Worm (Caenorhabditis elegans) whole organism, late embryonic: ENCODE data around the gene H12I13.6.
A peak's percentile ranks its signal among the peaks of the same experiment; 100 is the strongest.

Experiments
- C08G9.2 ChIP-seq: sonication (generic microtip); optimal IDR thresholded peaks from 2 replicates; lab custom pipeline; 2016; ENCODE audit warnings: mild to moderate bottlenecking, missing genetic modification characterization, moderate library complexity, missing compliant biosample characterization
- K02D7.2 ChIP-seq: sonication (generic microtip); optimal IDR thresholded peaks from 2 replicates; lab custom pipeline; 2017; ENCODE audit warnings: mild to moderate bottlenecking, missing genetic modification characterization, missing compliant biosample characterization
- K09A11.1 ChIP-seq: sonication (generic microtip); optimal IDR thresholded peaks from 2 replicates; lab custom pipeline; 2017; ENCODE audit warnings: antibody characterized with exemption, mild to moderate bottlenecking, missing genetic modification characterization, missing compliant biosample characterization; ENCODE audit not compliant: insufficient read depth
- T23F11.4 ChIP-seq: fragments of 200-800 bp; sonication (Bioruptor generic); optimal IDR thresholded peaks from 2 replicates; lab custom pipeline; 2018; ENCODE audit warnings: mild to moderate bottlenecking, missing genetic modification characterization, missing compliant biosample characterization
- ceh-14 ChIP-seq: sonication (generic microtip); optimal IDR thresholded peaks from 2 replicates; lab custom pipeline; 2016; ENCODE audit warnings: missing genotype, missing genetic modification characterization, missing compliant biosample characterization
- ceh-18 ChIP-seq: sonication (generic microtip); optimal IDR thresholded peaks from 2 replicates; lab custom pipeline; 2016; ENCODE audit warnings: missing genetic modification characterization, missing compliant biosample characterization
- ceh-24 ChIP-seq: sonication (generic microtip); optimal IDR thresholded peaks from 2 replicates; lab custom pipeline; 2016; ENCODE audit warnings: mild to moderate bottlenecking, missing genetic modification characterization, missing compliant biosample characterization
- ceh-30 ChIP-seq: fragments of 150-350 bp; optimal IDR thresholded peaks from 2 replicates; lab custom pipeline; 2014; ENCODE audit warnings: missing biosample characterization, missing genetic modification characterization
- ceh-31 ChIP-seq: sonication (generic microtip); optimal IDR thresholded peaks from 2 replicates; lab custom pipeline; 2016; ENCODE audit warnings: missing genetic modification characterization, missing compliant biosample characterization
- ceh-34 ChIP-seq: sonication (generic microtip); optimal IDR thresholded peaks from 2 replicates; lab custom pipeline; 2016; ENCODE audit warnings: mild to moderate bottlenecking, missing genetic modification characterization, missing compliant biosample characterization
- ceh-48 ChIP-seq: sonication (generic microtip); optimal IDR thresholded peaks from 2 replicates; lab custom pipeline; 2016; ENCODE audit warnings: missing genetic modification characterization, inconsistent platforms, missing compliant biosample characterization
- ceh-6 ChIP-seq: fragments of 200-800 bp; sonication (Bioruptor generic); optimal IDR thresholded peaks from 2 replicates; lab custom pipeline; 2018; ENCODE audit warnings: mild to moderate bottlenecking, missing genetic modification characterization, missing compliant biosample characterization
- ceh-9 ChIP-seq: sonication (generic microtip); optimal IDR thresholded peaks from 2 replicates; lab custom pipeline; 2016; ENCODE audit warnings: mild to moderate bottlenecking, missing genetic modification characterization, inconsistent platforms, missing compliant biosample characterization
- dve-1 ChIP-seq: sonication (generic microtip); optimal IDR thresholded peaks from 2 replicates; lab custom pipeline; 2017; ENCODE audit warnings: antibody characterized with exemption, mild to moderate bottlenecking, missing genetic modification characterization, missing compliant biosample characterization
- ets-4 ChIP-seq: sonication (generic microtip); optimal IDR thresholded peaks from 2 replicates; lab custom pipeline; 2016; ENCODE audit warnings: missing genetic modification characterization, missing compliant biosample characterization
- fkh-10 ChIP-seq: fragments of 150-350 bp; optimal IDR thresholded peaks from 2 replicates; lab custom pipeline; 2014; ENCODE audit warnings: missing biosample characterization, missing genetic modification reagents, missing genetic modification characterization
- fkh-6 ChIP-seq: sonication (generic microtip); optimal IDR thresholded peaks from 2 replicates; lab custom pipeline; 2016; ENCODE audit warnings: missing genetic modification characterization, missing compliant biosample characterization
- gmeb-2 ChIP-seq: sonication (generic microtip); optimal IDR thresholded peaks from 2 replicates; lab custom pipeline; 2016; ENCODE audit warnings: missing genetic modification characterization, inconsistent platforms, missing compliant biosample characterization
- hlh-6 ChIP-seq: sonication (generic microtip); optimal IDR thresholded peaks from 2 replicates; lab custom pipeline; 2016; ENCODE audit warnings: missing genotype, missing genetic modification characterization, missing compliant biosample characterization
- hlh-8 ChIP-seq: sonication (generic microtip); optimal IDR thresholded peaks from 2 replicates; lab custom pipeline; 2016; ENCODE audit warnings: missing genotype, missing genetic modification characterization, missing compliant biosample characterization
- madf-2 ChIP-seq: sonication (generic microtip); optimal IDR thresholded peaks from 2 replicates; lab custom pipeline; 2017; ENCODE audit warnings: missing genetic modification characterization, missing compliant biosample characterization
- nhr-232 ChIP-seq: sonication (generic microtip); optimal IDR thresholded peaks from 2 replicates; lab custom pipeline; 2016; ENCODE audit warnings: missing genetic modification characterization, missing compliant biosample characterization
- odd-2 ChIP-seq: sonication (generic microtip); optimal IDR thresholded peaks from 2 replicates; lab custom pipeline; 2017; ENCODE audit warnings: antibody characterized with exemption, mild to moderate bottlenecking, missing genetic modification characterization, missing compliant biosample characterization
- pag-3 ChIP-seq: sonication (generic microtip); optimal IDR thresholded peaks from 2 replicates; lab custom pipeline; 2016; ENCODE audit warnings: missing compliant biosample characterization, missing genetic modification characterization, borderline replicate concordance
- pat-9 ChIP-seq: fragments of 200-800 bp; sonication (Bioruptor generic); optimal IDR thresholded peaks from 2 replicates; lab custom pipeline; 2018; ENCODE audit warnings: mild to moderate bottlenecking, missing genetic modification characterization, moderate library complexity, missing compliant biosample characterization
- pha-2 ChIP-seq: sonication (generic microtip); optimal IDR thresholded peaks from 2 replicates; lab custom pipeline; 2017; ENCODE audit warnings: mild to moderate bottlenecking, missing genetic modification characterization, missing compliant biosample characterization
- pha-4 ChIP-seq: fragments of 150-350 bp; optimal IDR thresholded peaks from 2 replicates; lab custom pipeline; 2018; ENCODE audit warnings: missing biosample characterization, missing genetic modification reagents, missing genetic modification characterization
- pqm-1 ChIP-seq: sonication (generic microtip); optimal IDR thresholded peaks from 2 replicates; lab custom pipeline; 2016; ENCODE audit warnings: missing genetic modification characterization, missing compliant biosample characterization
- pros-1 ChIP-seq: fragments of 150-350 bp; optimal IDR thresholded peaks from 2 replicates; lab custom pipeline; 2014; ENCODE audit warnings: missing biosample characterization, missing genetic modification reagents, missing genetic modification characterization
- ref-2 ChIP-seq: sonication (generic microtip); optimal IDR thresholded peaks from 2 replicates; lab custom pipeline; 2016; ENCODE audit warnings: missing genetic modification characterization, missing compliant biosample characterization
- rnt-1 ChIP-seq: sonication (generic microtip); optimal IDR thresholded peaks from 2 replicates; lab custom pipeline; 2016; ENCODE audit warnings: missing genetic modification characterization, missing compliant biosample characterization
- sdc-2 ChIP-seq: sonication (generic microtip); optimal IDR thresholded peaks from 2 replicates; lab custom pipeline; 2016; ENCODE audit warnings: missing genotype, missing genetic modification characterization, missing compliant biosample characterization
- sox-4 ChIP-seq: sonication (generic microtip); optimal IDR thresholded peaks from 2 replicates; lab custom pipeline; 2017; ENCODE audit warnings: mild to moderate bottlenecking, missing genetic modification characterization, inconsistent platforms, missing compliant biosample characterization
- unc-42 ChIP-seq: sonication (generic microtip); optimal IDR thresholded peaks from 2 replicates; lab custom pipeline; 2016; ENCODE audit warnings: missing genotype, missing genetic modification characterization, missing compliant biosample characterization
- ztf-16 ChIP-seq: sonication (generic microtip); optimal IDR thresholded peaks from 2 replicates; lab custom pipeline; 2017; ENCODE audit warnings: missing genetic modification characterization, missing compliant biosample characterization

H12I13.6 gene

DNA sequence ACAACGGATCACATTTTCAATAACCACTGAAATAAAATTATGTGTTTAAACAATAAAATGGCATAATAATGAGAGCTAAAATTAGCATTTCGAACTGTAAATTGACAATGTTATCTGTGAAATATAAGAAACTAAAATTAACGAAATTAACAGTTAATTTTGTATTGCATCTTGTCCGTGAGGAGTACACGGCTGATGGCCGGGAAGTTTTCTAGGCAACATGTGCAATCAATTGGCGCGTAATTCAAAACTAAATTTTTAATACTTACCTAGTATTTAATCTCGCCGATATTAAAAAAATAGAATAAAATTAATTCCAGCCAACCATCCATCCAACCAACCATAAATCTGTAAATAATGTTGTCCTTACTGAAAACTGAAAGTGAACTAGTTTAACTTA, 16.2 kb upstream of the H12I13.6 start (continued):
- TF ChIP-seq fkh-6 (tag; lab: Kevin White, UChicago) (peak; percentile 22), sdc-2 (tag; lab: Kevin White, UChicago) (peak; percentile 23), ceh-18 (tag; lab: Kevin White, UChicago) (peak; percentile 10), pqm-1 (tag; lab: Kevin White, UChicago) (peak; percentile 32), pag-3 (tag; lab: Kevin White, UChicago) (no peak), T23F11.4 (GFP tag; lab: Kevin White, UChicago) (no peak), dve-1 (tag; lab: Kevin White, UChicago) (no peak), hlh-8 (tag; lab: Kevin White, UChicago) (peak; percentile 93), pros-1 (tag; lab: Kevin White, UChicago) (no peak)

DNA sequence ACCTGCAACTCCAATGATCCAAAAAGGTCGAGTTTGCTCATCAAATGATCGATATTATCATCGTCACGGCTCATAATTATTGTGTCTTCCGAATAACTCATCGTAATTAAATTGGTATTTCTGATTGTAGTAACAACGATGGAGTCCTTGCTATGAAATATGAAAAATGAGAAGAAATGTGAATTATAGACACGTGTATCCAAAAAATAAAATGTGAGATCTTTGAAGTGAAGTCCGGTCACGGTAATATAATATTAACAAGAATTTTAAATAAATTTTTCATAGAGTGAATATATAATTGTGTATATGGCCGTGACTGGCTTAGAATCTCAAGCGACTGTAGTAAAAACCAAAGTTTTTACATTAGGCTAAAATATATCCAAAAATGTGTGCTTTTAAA, 10.6 kb upstream of the H12I13.6 start, which contains the start of gene H12I13.1:
Gene H12I13.1 (minus strand): TSS at position 101 of the 400 bp plus-strand sequence.
- no peak for TF ChIP-seq pat-9 (tag; lab: Kevin White, UChicago)
- no peak for TF ChIP-seq pqm-1 (tag; lab: Kevin White, UChicago)
- TF ChIP-seq ceh-48 (tag; lab: Kevin White, UChicago) = no peak
- TF ChIP-seq ceh-6 = no peak
- TF ChIP-seq hlh-6 (tag; lab: Kevin White, UChicago) = no peak
- no peak for TF ChIP-seq gmeb-2 (tag; lab: Kevin White, UChicago)
- TF ChIP-seq madf-2 (tag; lab: Kevin White, UChicago) = no peak
- no peak for TF ChIP-seq ceh-18 (tag; lab: Kevin White, UChicago)
- TF ChIP-seq C08G9.2 (tag; lab: Kevin White, UChicago) = no peak
- TF ChIP-seq pha-2 (tag; lab: Kevin White, UChicago) = no peak
- TF ChIP-seq K02D7.2 (tag; lab: Kevin White, UChicago) = no peak
- TF ChIP-seq ceh-9 (tag; lab: Kevin White, UChicago) = no peak
- no peak for TF ChIP-seq ceh-14 (tag; lab: Kevin White, UChicago)
- no peak for TF ChIP-seq pros-1 (tag; lab: Kevin White, UChicago)
- no peak for TF ChIP-seq ceh-24 (tag; lab: Kevin White, UChicago)
- TF ChIP-seq pha-4 = no peak
- TF ChIP-seq nhr-232 = no peak

DNA sequence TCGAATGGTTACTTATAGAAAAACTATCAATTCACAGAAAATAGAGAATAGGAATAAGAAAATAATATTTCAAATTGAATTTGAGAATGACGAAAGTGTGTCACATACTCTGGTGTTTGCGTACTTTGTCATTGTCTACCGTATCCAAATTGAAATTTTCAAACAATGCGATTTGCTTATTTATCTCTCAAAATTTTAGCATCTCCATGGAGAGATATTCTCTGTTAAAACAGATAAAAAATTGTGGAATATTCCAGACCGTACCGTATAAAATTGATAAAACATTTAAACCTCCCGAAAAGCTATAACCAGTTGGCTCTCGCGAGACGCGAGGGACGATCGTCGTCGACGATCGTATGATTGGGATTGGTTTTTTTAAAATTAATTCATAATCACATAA, 3.0 kb downstream of the H12I13.6 start, which contains the start of gene fbf-1:
Gene fbf-1 (minus strand): TSS at position 101 of the 400 bp plus-strand sequence.
- no peak for TF ChIP-seq ceh-48 (tag; lab: Kevin White, UChicago)
- no peak for TF ChIP-seq ceh-31 (tag; lab: Kevin White, UChicago)
- TF ChIP-seq fkh-10 (GFP tag; lab: Kevin White, UChicago) = no peak
- TF ChIP-seq dve-1 (tag; lab: Kevin White, UChicago) = no peak

DNA sequence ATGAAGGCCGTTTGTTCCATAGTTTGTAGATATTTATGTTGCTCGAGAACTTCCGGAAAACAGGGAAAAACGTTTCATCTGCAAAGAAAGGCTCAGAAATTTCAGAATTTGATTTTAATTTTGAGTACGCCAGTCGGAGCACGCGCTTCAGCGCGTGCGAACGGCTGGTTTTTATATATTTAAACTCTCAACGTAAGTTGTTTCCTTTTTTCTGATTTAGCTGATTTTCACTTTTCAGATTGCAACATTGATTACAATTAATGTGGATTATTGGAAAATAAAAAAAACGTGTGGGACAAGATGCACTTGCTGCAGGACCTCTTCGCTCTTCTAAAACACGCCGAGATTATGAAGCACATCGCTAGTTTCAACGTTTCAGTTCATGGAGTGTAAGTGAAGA, 4.9 kb downstream of the H12I13.6 start, which contains the start of gene F21H12.3:
Gene F21H12.3 (plus strand): TSS at position 301 of the 400 bp plus-strand sequence.
- no peak for TF ChIP-seq sox-4 (tag; lab: Kevin White, UChicago)
- TF ChIP-seq pros-1 (tag; lab: Kevin White, UChicago) = no peak
- no peak for TF ChIP-seq K09A11.1 (tag; lab: Kevin White, UChicago)
- no peak for TF ChIP-seq fkh-6 (tag; lab: Kevin White, UChicago)
- TF ChIP-seq odd-2 = no peak
- TF ChIP-seq pha-2 (tag; lab: Kevin White, UChicago) = no peak
- no peak for TF ChIP-seq rnt-1 (tag; lab: Kevin White, UChicago)
- no peak for TF ChIP-seq ceh-30 (tag; lab: Kevin White, UChicago)
- no peak for TF ChIP-seq ets-4 (tag; lab: Kevin White, UChicago)
- TF ChIP-seq unc-42 = no peak
- no peak for TF ChIP-seq hlh-6 (tag; lab: Kevin White, UChicago)
- TF ChIP-seq ref-2 (tag; lab: Kevin White, UChicago) = no peak
- TF ChIP-seq ztf-16 (tag; lab: Kevin White, UChicago) = no peak
- TF ChIP-seq ceh-34 (tag; lab: Kevin White, UChicago) = no peak
